Worm (Caenorhabditis elegans) whole organism, midembryonic: Measurements from ENCODE around the gene M03F8.5.

ENCODE experiments used
- T22C8.4 ChIP-seq: fragments of 200-800 bp; sonication (Bioruptor generic); IDR thresholded peaks from 2 replicates; pipeline ENCODE4 v1.3.6; 2022; ENCODE audit warnings: missing genetic modification characterization, missing compliant biosample characterization
- cog-1 ChIP-seq: sonication (generic microtip); optimal IDR thresholded peaks from 2 replicates; lab custom pipeline; 2016; ENCODE audit warnings: missing genetic modification characterization, missing compliant biosample characterization
- flt-1 ChIP-seq: fragments of 200-800 bp; sonication (Bioruptor generic); IDR thresholded peaks from 2 replicates; pipeline ENCODE4 v1.3.6; 2022; ENCODE audit warnings: missing genetic modification characterization, missing compliant biosample characterization
- klf-2 ChIP-seq: fragments of 200-800 bp; sonication (Bioruptor generic); conservative IDR thresholded peaks from 2 replicates; pipeline ENCODE4 v1.3.6; 2022; ENCODE audit warnings: missing genetic modification reagents, missing genetic modification characterization, missing compliant biosample characterization
- med-1 ChIP-seq: sonication (generic microtip); optimal IDR thresholded peaks from 2 replicates; lab custom pipeline; 2017; ENCODE audit warnings: missing genetic modification characterization, mild to moderate bottlenecking, missing compliant biosample characterization, antibody characterized with exemption, missing genetic modification reagents; ENCODE audit not compliant: insufficient read depth
- ref-1 ChIP-seq: fragments of 200-800 bp; sonication (Bioruptor generic); conservative IDR thresholded peaks from 2 replicates; pipeline ENCODE4 v1.3.6; 2022; ENCODE audit warnings: missing genetic modification reagents, missing genetic modification characterization, missing compliant biosample characterization
- tab-1 ChIP-seq: fragments of 200-800 bp; sonication (Bioruptor generic); IDR thresholded peaks from 2 replicates; pipeline ENCODE4 v1.3.6; 2022; ENCODE audit warnings: missing genetic modification characterization, missing compliant biosample characterization
- ztf-23 ChIP-seq: fragments of 200-800 bp; sonication (Bioruptor generic); IDR thresholded peaks from 2 replicates; pipeline ENCODE4 v1.3.6; 2022; ENCODE audit warnings: missing genetic modification reagents, missing genetic modification characterization, missing compliant biosample characterization
- ztf-29 ChIP-seq: fragments of 200-800 bp; sonication (Bioruptor generic); IDR thresholded peaks from 2 replicates; pipeline ENCODE4 v1.3.6; 2022; ENCODE audit warnings: missing genetic modification reagents, missing genetic modification characterization, missing compliant biosample characterization

M03F8.5 gene

DNA sequence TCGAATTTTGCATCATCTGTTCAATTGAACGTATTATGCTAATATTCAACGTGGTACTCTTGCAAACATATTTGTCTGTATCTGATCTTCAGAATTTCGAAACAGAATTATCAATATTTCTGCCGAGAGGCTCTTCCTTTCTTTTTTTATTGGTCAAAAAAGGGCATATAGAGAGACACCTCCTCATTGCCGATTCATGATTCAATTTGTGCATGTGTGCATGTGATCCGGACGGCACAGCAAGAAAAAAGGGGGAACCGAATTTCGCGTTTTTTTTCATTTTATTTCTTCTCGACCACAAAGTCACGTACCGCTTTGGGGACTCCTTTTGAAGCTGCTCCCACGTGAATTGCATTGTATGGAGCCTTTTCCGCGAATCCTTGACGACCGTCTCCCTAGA, 24.9 kb upstream of the M03F8.5 start, which contains the start of gene mcp-1:
Gene mcp-1 (plus strand): TSS at position 292 of the 400 bp plus-strand sequence.
- TF ChIP-seq cog-1 (tag; lab: Kevin White, UChicago): no peak

ce11 chrV:5955627-5956026, 19.0 kb upstream of the M03F8.5 start:
- TF ChIP-seq ztf-29 (GFP tag; lab: Robert Waterston, UW): no peak
- no peak for TF ChIP-seq cog-1 (tag; lab: Kevin White, UChicago)
- TF ChIP-seq klf-2 (GFP tag; lab: Robert Waterston, UW): no peak
- no peak for TF ChIP-seq T22C8.4 (GFP tag; lab: Robert Waterston, UW)
- TF ChIP-seq flt-1 (GFP tag; lab: Robert Waterston, UW): no peak

DNA sequence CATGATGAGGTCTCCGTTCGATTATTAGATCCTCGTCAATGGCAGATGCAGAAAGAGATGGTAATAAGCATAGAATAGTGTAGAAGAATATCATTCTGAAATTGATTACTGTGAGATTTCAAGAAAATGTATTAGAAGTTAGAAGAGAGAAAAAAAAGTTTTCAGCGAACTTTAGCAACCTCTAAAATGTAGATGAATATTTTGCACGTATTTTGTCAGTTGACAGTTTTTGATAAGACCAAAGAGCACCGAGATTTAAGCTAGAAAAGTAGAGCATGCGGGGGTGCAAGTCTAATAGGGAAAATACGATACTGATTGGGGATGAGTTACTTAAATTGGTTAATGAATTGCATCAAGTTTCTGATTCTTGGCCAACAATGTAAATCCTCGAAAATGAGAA, 18.2 kb upstream of the M03F8.5 start, which contains the start of gene M03F8.6:
Gene M03F8.6 (minus strand): TSS at position 101 of the 400 bp plus-strand sequence.
- TF ChIP-seq T22C8.4 (GFP tag; lab: Robert Waterston, UW): no peak
- no peak for TF ChIP-seq klf-2 (GFP tag; lab: Robert Waterston, UW)
- no peak for TF ChIP-seq cog-1 (tag; lab: Kevin White, UChicago)
- TF ChIP-seq ztf-23 (GFP tag; lab: Robert Waterston, UW): no peak
- TF ChIP-seq ref-1 (GFP tag; lab: Robert Waterston, UW): no peak
- no peak for TF ChIP-seq flt-1 (GFP tag; lab: Robert Waterston, UW)
- TF ChIP-seq med-1 (GFP tag; lab: Kevin White, UChicago): no peak
- no peak for TF ChIP-seq tab-1 (GFP tag; lab: Robert Waterston, UW)
- no peak for TF ChIP-seq ztf-29 (GFP tag; lab: Robert Waterston, UW)

DNA sequence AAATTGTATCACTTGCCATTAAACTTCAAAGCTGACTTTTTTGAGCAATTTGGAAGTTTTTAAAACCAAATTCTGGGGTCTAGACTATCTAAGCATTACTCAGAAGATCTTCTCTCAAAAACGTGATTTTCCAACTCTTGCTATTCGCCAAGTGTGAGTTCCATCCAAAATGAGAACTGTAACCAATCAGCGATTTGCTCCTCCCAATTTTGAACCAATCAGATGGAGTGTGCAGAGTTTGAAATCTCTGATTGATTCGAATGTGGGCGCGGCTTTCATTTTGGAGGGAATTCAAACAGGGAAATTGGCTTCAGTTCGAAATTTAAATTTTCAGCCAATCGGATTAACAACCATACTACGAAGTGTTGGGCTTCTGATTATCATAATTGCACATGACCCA, 16.5 kb upstream of the M03F8.5 start:
- TF ChIP-seq ztf-29 (GFP tag; lab: Robert Waterston, UW): no peak
- TF ChIP-seq tab-1 (GFP tag; lab: Robert Waterston, UW): no peak

- TF ChIP-seq T22C8.4 (GFP tag; lab: Robert Waterston, UW): no peak
- no peak for TF ChIP-seq tab-1 (GFP tag; lab: Robert Waterston, UW)
- no peak for TF ChIP-seq med-1 (GFP tag; lab: Kevin White, UChicago)
- no peak for TF ChIP-seq ztf-23 (GFP tag; lab: Robert Waterston, UW)
Observed at ce11 chrV:5951133-5951532, 14.5 kb upstream of the M03F8.5 start, which contains the start of gene M03F8.1. Gene M03F8.1 (plus strand): TSS chrV:5951433.

DNA sequence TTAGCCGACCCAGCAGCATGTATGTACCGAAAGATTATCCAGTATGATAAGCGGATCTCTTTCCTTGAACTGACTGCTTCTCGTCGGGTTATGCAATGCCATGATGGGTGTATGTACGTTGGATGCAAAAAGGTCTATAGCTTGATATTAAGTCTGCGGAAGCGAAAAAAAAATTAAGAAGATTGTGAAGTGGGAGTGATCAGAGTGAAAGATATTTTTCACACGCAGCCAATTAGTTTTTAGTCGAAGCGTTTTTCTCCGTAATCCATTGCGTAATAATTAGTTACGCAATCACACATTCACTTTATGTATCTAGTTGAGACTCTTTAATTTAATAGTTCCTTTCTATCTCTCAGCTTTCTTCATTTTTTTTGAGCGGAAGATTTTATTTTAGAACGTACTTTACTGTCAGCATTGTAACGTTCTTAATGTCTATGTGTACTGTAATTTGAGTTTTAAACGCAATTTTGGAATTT, 13.1 kb upstream of the M03F8.5 start:
- TF ChIP-seq klf-2 (GFP tag; lab: Robert Waterston, UW) (no peak), T22C8.4 (GFP tag; lab: Robert Waterston, UW) (no peak)

DNA sequence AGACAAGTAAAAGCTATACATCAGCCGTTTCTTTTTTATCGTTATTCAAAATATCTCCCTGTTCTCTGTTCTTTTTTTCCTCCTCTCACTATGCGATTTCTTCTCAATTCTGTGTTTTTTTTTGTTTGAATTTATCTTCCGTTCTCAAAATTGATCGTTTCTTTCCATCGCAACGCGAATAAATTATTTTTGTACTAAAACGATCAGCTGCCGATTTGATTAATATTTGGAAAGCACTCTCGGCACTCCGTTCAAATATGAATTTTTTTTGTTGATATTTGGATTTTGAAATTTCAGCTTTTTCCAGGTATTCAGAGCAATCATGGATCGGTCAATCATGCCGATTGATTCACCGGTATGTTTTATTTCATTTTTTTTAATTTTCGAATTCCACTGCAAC, 6.6 kb upstream of the M03F8.5 start, which contains the start of gene pst-1:
Gene pst-1 (plus strand): TSS at position 301 of the 400 bp plus-strand sequence.
- TF ChIP-seq ref-1 (GFP tag; lab: Robert Waterston, UW) (no peak), ztf-29 (GFP tag; lab: Robert Waterston, UW) (no peak), tab-1 (GFP tag; lab: Robert Waterston, UW) (no peak), klf-2 (GFP tag; lab: Robert Waterston, UW) (no peak), ztf-23 (GFP tag; lab: Robert Waterston, UW) (no peak), flt-1 (GFP tag; lab: Robert Waterston, UW) (no peak), med-1 (GFP tag; lab: Kevin White, UChicago) (no peak), cog-1 (tag; lab: Kevin White, UChicago) (no peak), T22C8.4 (GFP tag; lab: Robert Waterston, UW) (no peak)

DNA sequence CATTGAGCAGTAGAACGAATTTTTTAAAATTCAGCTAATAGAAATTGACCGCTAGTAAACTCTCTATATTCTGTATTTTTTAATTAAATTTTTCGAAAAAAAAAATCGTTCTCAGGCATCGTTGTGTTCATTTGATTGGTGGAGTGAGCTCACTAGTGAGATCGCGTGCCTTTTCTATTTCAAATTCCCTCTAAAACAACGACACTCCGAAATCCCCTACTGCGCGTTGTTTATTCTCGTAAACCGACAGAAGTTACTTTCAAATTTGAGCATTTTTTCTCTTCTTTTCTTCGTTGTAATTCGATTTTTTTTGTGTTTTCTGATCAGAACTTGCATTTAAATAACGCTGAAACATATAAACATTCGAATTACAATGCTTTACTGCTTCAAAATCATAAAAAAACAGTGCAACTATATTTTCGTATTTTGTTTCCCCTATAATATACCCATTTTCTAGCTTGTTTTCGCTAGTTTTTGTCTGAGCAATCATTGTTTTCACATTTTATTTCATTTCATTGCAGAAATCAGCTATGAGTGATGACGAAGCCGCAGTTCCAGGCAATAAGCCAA, 3.0 kb upstream of the M03F8.5 start, which contains the start of gene syf-3:
Gene syf-3 (plus strand): TSS at position 520 of the 570 bp plus-strand sequence.
- TF ChIP-seq med-1 (GFP tag; lab: Kevin White, UChicago): no peak
- TF ChIP-seq flt-1 (GFP tag; lab: Robert Waterston, UW): no peak
- no peak for TF ChIP-seq ref-1 (GFP tag; lab: Robert Waterston, UW)
- no peak for TF ChIP-seq tab-1 (GFP tag; lab: Robert Waterston, UW)
- TF ChIP-seq cog-1 (tag; lab: Kevin White, UChicago): no peak
- no peak for TF ChIP-seq ztf-29 (GFP tag; lab: Robert Waterston, UW)
- TF ChIP-seq T22C8.4 (GFP tag; lab: Robert Waterston, UW): no peak
- no peak for TF ChIP-seq klf-2 (GFP tag; lab: Robert Waterston, UW)
- no peak for TF ChIP-seq ztf-23 (GFP tag; lab: Robert Waterston, UW)

- no peak for TF ChIP-seq T22C8.4 (GFP tag; lab: Robert Waterston, UW)
- TF ChIP-seq ztf-23 (GFP tag; lab: Robert Waterston, UW): no peak
- no peak for TF ChIP-seq cog-1 (tag; lab: Kevin White, UChicago)
- no peak for TF ChIP-seq med-1 (GFP tag; lab: Kevin White, UChicago)
- no peak for TF ChIP-seq ztf-29 (GFP tag; lab: Robert Waterston, UW)
- TF ChIP-seq klf-2 (GFP tag; lab: Robert Waterston, UW): no peak
- TF ChIP-seq flt-1 (GFP tag; lab: Robert Waterston, UW): no peak
- TF ChIP-seq tab-1 (GFP tag; lab: Robert Waterston, UW): no peak
- no peak for TF ChIP-seq ref-1 (GFP tag; lab: Robert Waterston, UW)
Observed at ce11 chrV:5930588-5930987, 6.0 kb downstream of the M03F8.5 start, which contains the start of gene galt-1. Gene galt-1 (plus strand): TSS chrV:5930905.

- TF ChIP-seq flt-1 (GFP tag; lab: Robert Waterston, UW): no peak
- TF ChIP-seq tab-1 (GFP tag; lab: Robert Waterston, UW): no peak
- TF ChIP-seq ref-1 (GFP tag; lab: Robert Waterston, UW): no peak
- no peak for TF ChIP-seq T22C8.4 (GFP tag; lab: Robert Waterston, UW)
- no peak for TF ChIP-seq med-1 (GFP tag; lab: Kevin White, UChicago)
- no peak for TF ChIP-seq cog-1 (tag; lab: Kevin White, UChicago)
- no peak for TF ChIP-seq ztf-29 (GFP tag; lab: Robert Waterston, UW)
- TF ChIP-seq ztf-23 (GFP tag; lab: Robert Waterston, UW): no peak
- no peak for TF ChIP-seq klf-2 (GFP tag; lab: Robert Waterston, UW)
Observed at ce11 chrV:5928006-5928405, 8.6 kb downstream of the M03F8.5 start.
